Worm (Caenorhabditis elegans): ENCODE measurements around the gene F15E6.10.

DNA sequence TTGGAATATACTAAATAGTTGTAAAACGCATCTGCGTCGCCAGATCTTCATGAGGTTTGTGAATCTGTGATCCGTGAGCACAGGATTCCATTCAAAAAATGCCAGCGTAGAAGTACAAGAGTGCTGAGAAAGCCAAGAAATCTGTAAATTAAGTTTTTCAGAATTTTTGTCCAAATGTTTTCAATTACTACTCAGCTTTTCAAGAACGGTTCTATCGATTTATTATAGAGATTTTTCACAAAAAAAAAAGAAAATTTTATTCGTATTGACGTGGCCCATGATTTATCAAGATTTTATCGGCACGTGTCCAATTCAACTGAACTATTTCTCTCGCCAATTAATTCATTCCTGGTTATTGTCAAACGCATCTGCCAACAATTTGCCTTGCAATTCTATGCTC lies 23.4 kb upstream of the F15E6.10 start, which contains the start of gene F36A4.3:
- no peak for TF ChIP-seq ama-1 (optimal IDR thresholded peaks at IDR 0.05)
- TF ChIP-seq jun-1 (tag; optimal IDR thresholded peaks at IDR 0.05): no peak
- TF ChIP-seq nhr-237 (tag; optimal IDR thresholded peaks at IDR 0.05): no peak
